Worm (Caenorhabditis elegans) whole organism, late embryonic: ENCODE measurements around the gene Y24F12A.1.

ENCODE experiments used
- C38D4.7 ChIP-seq: fragments of 200-800 bp; sonication (Bioruptor generic); optimal IDR thresholded peaks from 2 replicates; lab custom pipeline; 2018; ENCODE audit warnings: mild to moderate bottlenecking, missing genetic modification characterization, moderate library complexity, missing compliant biosample characterization
- K02D7.2 ChIP-seq: sonication (generic microtip); optimal IDR thresholded peaks from 2 replicates; lab custom pipeline; 2017; ENCODE audit warnings: mild to moderate bottlenecking, missing genetic modification characterization, missing compliant biosample characterization
- K09A11.1 ChIP-seq: sonication (generic microtip); optimal IDR thresholded peaks from 2 replicates; lab custom pipeline; 2017; ENCODE audit warnings: antibody characterized with exemption, mild to moderate bottlenecking, missing genetic modification characterization, missing compliant biosample characterization; ENCODE audit not compliant: insufficient read depth
- T23F11.4 ChIP-seq: fragments of 200-800 bp; sonication (Bioruptor generic); optimal IDR thresholded peaks from 2 replicates; lab custom pipeline; 2018; ENCODE audit warnings: mild to moderate bottlenecking, missing genetic modification characterization, missing compliant biosample characterization
- ceh-2 ChIP-seq: sonication (generic microtip); optimal IDR thresholded peaks from 2 replicates; lab custom pipeline; 2016; ENCODE audit warnings: missing genotype, missing genetic modification characterization, missing compliant biosample characterization
- ceh-31 ChIP-seq: sonication (generic microtip); optimal IDR thresholded peaks from 2 replicates; lab custom pipeline; 2016; ENCODE audit warnings: missing genetic modification characterization, missing compliant biosample characterization
- ceh-34 ChIP-seq: sonication (generic microtip); optimal IDR thresholded peaks from 2 replicates; lab custom pipeline; 2016; ENCODE audit warnings: mild to moderate bottlenecking, missing genetic modification characterization, missing compliant biosample characterization
- ceh-45 ChIP-seq: fragments of 200-800 bp; sonication (Bioruptor generic); IDR thresholded peaks from 2 replicates; pipeline ENCODE4 v1.3.6; 2022; ENCODE audit warnings: missing genetic modification reagents, missing genetic modification characterization, missing compliant biosample characterization
- ceh-6 ChIP-seq: fragments of 200-800 bp; sonication (Bioruptor generic); optimal IDR thresholded peaks from 2 replicates; lab custom pipeline; 2018; ENCODE audit warnings: mild to moderate bottlenecking, missing genetic modification characterization, missing compliant biosample characterization
- ceh-9 ChIP-seq: sonication (generic microtip); optimal IDR thresholded peaks from 2 replicates; lab custom pipeline; 2016; ENCODE audit warnings: mild to moderate bottlenecking, missing genetic modification characterization, inconsistent platforms, missing compliant biosample characterization
- dmd-4 ChIP-seq: sonication (generic microtip); optimal IDR thresholded peaks from 2 replicates; lab custom pipeline; 2016; ENCODE audit warnings: borderline replicate concordance, missing genetic modification characterization, missing compliant biosample characterization
- elt-2 ChIP-seq: sonication (generic microtip); optimal IDR thresholded peaks from 2 replicates; lab custom pipeline; 2016; ENCODE audit warnings: missing genetic modification reagents, missing genetic modification characterization, missing compliant biosample characterization
- eyg-1 ChIP-seq: sonication (generic microtip); optimal IDR thresholded peaks from 2 replicates; lab custom pipeline; 2016; ENCODE audit warnings: missing genotype, missing genetic modification characterization, missing compliant biosample characterization
- fax-1 ChIP-seq: sonication (generic microtip); optimal IDR thresholded peaks from 2 replicates; lab custom pipeline; 2016; ENCODE audit warnings: missing genotype, missing genetic modification characterization, missing compliant biosample characterization
- gmeb-2 ChIP-seq: sonication (generic microtip); optimal IDR thresholded peaks from 2 replicates; lab custom pipeline; 2016; ENCODE audit warnings: missing genetic modification characterization, inconsistent platforms, missing compliant biosample characterization
- hlh-30 ChIP-seq: sonication (generic microtip); optimal IDR thresholded peaks from 2 replicates; lab custom pipeline; 2017; ENCODE audit warnings: antibody characterized with exemption, missing genetic modification characterization, missing compliant biosample characterization; ENCODE audit not compliant: insufficient read depth
- hlh-6 ChIP-seq: sonication (generic microtip); optimal IDR thresholded peaks from 2 replicates; lab custom pipeline; 2016; ENCODE audit warnings: missing genotype, missing genetic modification characterization, missing compliant biosample characterization
- lim-6 ChIP-seq: sonication (generic microtip); optimal IDR thresholded peaks from 2 replicates; lab custom pipeline; 2016; ENCODE audit warnings: missing genetic modification characterization, missing compliant biosample characterization
- madf-2 ChIP-seq: sonication (generic microtip); optimal IDR thresholded peaks from 2 replicates; lab custom pipeline; 2017; ENCODE audit warnings: missing genetic modification characterization, missing compliant biosample characterization
- mec-3 ChIP-seq: sonication (generic microtip); optimal IDR thresholded peaks from 2 replicates; lab custom pipeline; 2016; ENCODE audit warnings: borderline replicate concordance, missing genetic modification characterization, missing compliant biosample characterization
- nhr-232 ChIP-seq: sonication (generic microtip); optimal IDR thresholded peaks from 2 replicates; lab custom pipeline; 2016; ENCODE audit warnings: missing genetic modification characterization, missing compliant biosample characterization
- npax-4 ChIP-seq: sonication (generic microtip); optimal IDR thresholded peaks from 2 replicates; lab custom pipeline; 2016; ENCODE audit warnings: missing genetic modification characterization, missing compliant biosample characterization
- pag-3 ChIP-seq: sonication (generic microtip); optimal IDR thresholded peaks from 2 replicates; lab custom pipeline; 2016; ENCODE audit warnings: missing compliant biosample characterization, missing genetic modification characterization, borderline replicate concordance
- pha-2 ChIP-seq: sonication (generic microtip); optimal IDR thresholded peaks from 2 replicates; lab custom pipeline; 2017; ENCODE audit warnings: mild to moderate bottlenecking, missing genetic modification characterization, missing compliant biosample characterization
- pha-4 ChIP-seq: fragments of 150-350 bp; optimal IDR thresholded peaks from 2 replicates; lab custom pipeline; 2018; ENCODE audit warnings: missing biosample characterization, missing genetic modification reagents, missing genetic modification characterization
- pqm-1 ChIP-seq: sonication (generic microtip); optimal IDR thresholded peaks from 2 replicates; lab custom pipeline; 2016; ENCODE audit warnings: missing genetic modification characterization, missing compliant biosample characterization
- sox-2 ChIP-seq: fragments of 200-800 bp; sonication (Bioruptor generic); IDR thresholded peaks from 2 replicates; pipeline ENCODE4 v1.3.6; 2022; ENCODE audit warnings: missing genetic modification reagents, missing genetic modification characterization, missing compliant biosample characterization
- syd-9 ChIP-seq: sonication (generic microtip); optimal IDR thresholded peaks from 2 replicates; lab custom pipeline; 2016; ENCODE audit warnings: mild to moderate bottlenecking, missing genetic modification characterization, moderate library complexity, missing compliant biosample characterization
- tbx-2 ChIP-seq: sonication (generic microtip); optimal IDR thresholded peaks from 2 replicates; lab custom pipeline; 2016; ENCODE audit warnings: missing genetic modification characterization, missing compliant biosample characterization
- unc-3 ChIP-seq, 2 experiments: fragments of 200-800 bp in 1 of 2; sonication (Bioruptor generic) in 1 of 2; sonication (generic microtip) in 1 of 2; conservative IDR thresholded peaks in 1 of 2; optimal IDR thresholded peaks in 1 of 2; 2 replicates each; pipeline versions ENCODE4 v1.3.6 to Lab custom; 2016 to 2022; ENCODE audit warnings: missing compliant biosample characterization in 2 of 2, missing genetic modification characterization in 2 of 2, missing genetic modification reagents in 1 of 2
- unc-42 ChIP-seq: sonication (generic microtip); optimal IDR thresholded peaks from 2 replicates; lab custom pipeline; 2016; ENCODE audit warnings: missing genotype, missing genetic modification characterization, missing compliant biosample characterization
- unc-55 ChIP-seq: sonication (generic microtip); optimal IDR thresholded peaks from 2 replicates; lab custom pipeline; 2017; ENCODE audit warnings: missing biosample characterization, missing genetic modification reagents, missing genetic modification characterization
- unc-86 ChIP-seq: sonication (generic microtip); optimal IDR thresholded peaks from 2 replicates; lab custom pipeline; 2016; ENCODE audit warnings: missing genetic modification characterization, missing compliant biosample characterization
- zip-5 ChIP-seq: sonication (generic microtip); optimal IDR thresholded peaks from 2 replicates; lab custom pipeline; 2016; ENCODE audit warnings: missing genetic modification characterization, missing compliant biosample characterization
- ztf-16 ChIP-seq: sonication (generic microtip); optimal IDR thresholded peaks from 2 replicates; lab custom pipeline; 2017; ENCODE audit warnings: missing genetic modification characterization, missing compliant biosample characterization

Y24F12A.1 gene

ce11 chrIV:11603265-11603840, 1.7 kb upstream of the Y24F12A.1 start:
- TF ChIP-seq tbx-2, result no peak
- no peak for TF ChIP-seq npax-4 (tag; lab: Kevin White, UChicago)
- TF ChIP-seq unc-42 (tag; lab: Kevin White, UChicago), result no peak
- no peak for TF ChIP-seq ceh-31 (tag; lab: Kevin White, UChicago)
- no peak for TF ChIP-seq unc-86 (tag; lab: Kevin White, UChicago)
- no peak for TF ChIP-seq K02D7.2 (tag; lab: Kevin White, UChicago)
- TF ChIP-seq zip-5 (tag; lab: Kevin White, UChicago), result no peak
- no peak for TF ChIP-seq pha-2
- no peak for TF ChIP-seq T23F11.4 (GFP tag; lab: Kevin White, UChicago)
- TF ChIP-seq ceh-9 (tag; lab: Kevin White, UChicago), result no peak

ce11 chrIV:11620909-11621308, 15.9 kb downstream of the Y24F12A.1 start, which contains the start of gene dsl-5:
Gene dsl-5, minus strand, starts transcription at chrIV:11621009.
- TF ChIP-seq ceh-6 (GFP tag; lab: Kevin White, UChicago) (no peak), madf-2 (tag; lab: Kevin White, UChicago) (no peak), K09A11.1 (tag; lab: Kevin White, UChicago) (no peak), fax-1 (tag; lab: Kevin White, UChicago) (no peak), dmd-4 (tag; lab: Kevin White, UChicago) (no peak), pag-3 (no peak), npax-4 (tag; lab: Kevin White, UChicago) (no peak), pha-4 (tag; lab: Kevin White, UChicago) (no peak)
- TF ChIP-seq, all 69 proteins: peak for 0

- TF ChIP-seq ceh-6 (GFP tag; lab: Kevin White, UChicago), result no peak
- TF ChIP-seq ceh-45 (GFP tag; lab: Robert Waterston, UW), result no peak
- no peak for TF ChIP-seq unc-3 (GFP tag; conservative IDR thresholded peaks at IDR 0.05; lab: Robert Waterston, UW)
- no peak for TF ChIP-seq unc-3 (tag; optimal IDR thresholded peaks at IDR 0.05; lab: Kevin White, UChicago)
- no peak for TF ChIP-seq mec-3
- no peak for TF ChIP-seq lim-6 (tag; lab: Kevin White, UChicago)
- no peak for TF ChIP-seq gmeb-2 (tag; lab: Kevin White, UChicago)
- TF ChIP-seq tbx-2, result no peak
These were observed 17.3 kb downstream of the Y24F12A.1 start for ce11 chrIV:11622336-11622735.

- no peak for TF ChIP-seq elt-2 (tag; lab: Kevin White, UChicago)
- no peak for TF ChIP-seq ceh-2 (tag; lab: Kevin White, UChicago)
- TF ChIP-seq hlh-30 (tag; lab: Kevin White, UChicago), result no peak
- TF ChIP-seq ceh-6 (GFP tag; lab: Kevin White, UChicago), result no peak
- no peak for TF ChIP-seq sox-2 (GFP tag; lab: Robert Waterston, UW)
- TF ChIP-seq ceh-34 (tag; lab: Kevin White, UChicago), result no peak
- TF ChIP-seq unc-3 (GFP tag; conservative IDR thresholded peaks at IDR 0.05; lab: Robert Waterston, UW), result no peak
- no peak for TF ChIP-seq unc-3 (tag; optimal IDR thresholded peaks at IDR 0.05; lab: Kevin White, UChicago)
- TF ChIP-seq C38D4.7, result no peak
- no peak for TF ChIP-seq pqm-1
- no peak for TF ChIP-seq nhr-232 (tag; lab: Kevin White, UChicago)
- TF ChIP-seq unc-55, result no peak
- TF ChIP-seq syd-9 (tag; lab: Kevin White, UChicago), result no peak
- TF ChIP-seq eyg-1 (tag; lab: Kevin White, UChicago), result no peak
- no peak for TF ChIP-seq hlh-6
- no peak for TF ChIP-seq mec-3
- TF ChIP-seq ztf-16 (tag; lab: Kevin White, UChicago), result no peak
These were observed 18.0 kb downstream of the Y24F12A.1 start, which contains the start of gene lys-4 for ce11 chrIV:11623060-11623459. Gene lys-4, minus strand, starts transcription at chrIV:11623174.
